Fruit fly (Drosophila melanogaster) whole organism, prepupa: Measurements from ENCODE around the gene CG34310.
A peak's percentile ranks its signal among the peaks of the same experiment; 100 is the strongest.

Source experiments
- Blimp-1 ChIP-seq: fragments of 200-800 bp; sonication (Bioruptor generic); optimal IDR thresholded peaks from 3 replicates; lab custom pipeline; 2017; ENCODE audit warnings: missing biosample characterization, missing genetic modification characterization, mild to moderate bottlenecking, moderate library complexity, missing genetic modification reagents
- CG10631 ChIP-seq: fragments of 200-800 bp; sonication (Bioruptor generic); optimal IDR thresholded peaks from 2 replicates; lab custom pipeline; 2016; ENCODE audit warnings: missing biosample characterization, missing genetic modification characterization
- CG15336 ChIP-seq: fragments of 200-800 bp; sonication (Bioruptor generic); IDR thresholded peaks from 2 replicates; pipeline ENCODE4 v1.3.6; 2022; ENCODE audit warnings: missing biosample characterization, missing genetic modification characterization
- CG1621 ChIP-seq: fragments of 200-800 bp; sonication (Bioruptor generic); optimal IDR thresholded peaks from 3 replicates; lab custom pipeline; 2018; ENCODE audit warnings: missing biosample characterization, mild to moderate bottlenecking, missing genetic modification characterization
- CG3032 ChIP-seq: fragments of 200-800 bp; optimal IDR thresholded peaks from 2 replicates; lab custom pipeline; 2019; ENCODE audit warnings: missing biosample characterization, mild to moderate bottlenecking, missing genetic modification characterization, moderate library complexity
- CG34406 ChIP-seq: fragments of 200-800 bp; sonication (Bioruptor generic); optimal IDR thresholded peaks from 3 replicates; lab custom pipeline; 2016; ENCODE audit warnings: missing biosample characterization, missing genetic modification characterization
- CG3919 ChIP-seq: fragments of 200-800 bp; sonication (Bioruptor generic); optimal IDR thresholded peaks from 3 replicates; lab custom pipeline; 2016; ENCODE audit warnings: missing biosample characterization, missing genetic modification characterization
- CG6163 ChIP-seq: fragments of 200-800 bp; sonication (Bioruptor generic); IDR thresholded peaks from 3 replicates; pipeline ENCODE4 v1.3.6; 2022; ENCODE audit warnings: missing biosample characterization, missing genetic modification characterization
- CG6808 ChIP-seq: fragments of 200-800 bp; sonication (Bioruptor generic); optimal IDR thresholded peaks from 3 replicates; lab custom pipeline; 2017; ENCODE audit warnings: missing biosample characterization, missing genetic modification characterization, mild to moderate bottlenecking, moderate library complexity, missing genetic modification reagents
- CG6854 ChIP-seq: fragments of 200-800 bp; sonication (Bioruptor generic); optimal IDR thresholded peaks from 2 replicates; lab custom pipeline; 2017; ENCODE audit warnings: missing biosample characterization, mild to moderate bottlenecking, missing genetic modification characterization
- CG7368 ChIP-seq: fragments of 200-800 bp; sonication (Bioruptor generic); optimal IDR thresholded peaks from 3 replicates; lab custom pipeline; 2016; ENCODE audit warnings: missing biosample characterization, missing genetic modification characterization
- CG8119 ChIP-seq: fragments of 200-800 bp; sonication (Bioruptor generic); IDR thresholded peaks from 3 replicates; pipeline ENCODE4 v1.3.6; 2022; ENCODE audit warnings: missing biosample characterization, missing genetic modification characterization
- CG8319 ChIP-seq: fragments of 200-800 bp; sonication (Bioruptor generic); optimal IDR thresholded peaks from 3 replicates; lab custom pipeline; 2016; ENCODE audit warnings: missing biosample characterization, missing genetic modification characterization
- CG9139 ChIP-seq: fragments of 200-800 bp; sonication (Bioruptor generic); optimal IDR thresholded peaks from 3 replicates; lab custom pipeline; 2017; ENCODE audit warnings: missing biosample characterization, mild to moderate bottlenecking, missing genetic modification characterization
- Eip75B ChIP-seq: fragments of 200-800 bp; sonication (Bioruptor generic); optimal IDR thresholded peaks from 3 replicates; lab custom pipeline; 2016; ENCODE audit warnings: missing biosample characterization, missing genetic modification characterization
- Eip78C ChIP-seq: fragments of 200-800 bp; sonication (Bioruptor generic); peaks from one replicate; lab custom pipeline; 2016; ENCODE audit warnings: missing biosample characterization, missing genetic modification characterization
- Ets21C ChIP-seq: fragments of 200-800 bp; sonication (Bioruptor generic); optimal IDR thresholded peaks from 3 replicates; lab custom pipeline; 2016; ENCODE audit warnings: missing biosample characterization, missing genetic modification characterization
- Ets96B ChIP-seq: fragments of 200-800 bp; optimal IDR thresholded peaks from 2 replicates; lab custom pipeline; 2019; ENCODE audit warnings: missing biosample characterization, mild to moderate bottlenecking, missing genetic modification characterization, moderate library complexity
- Hr38 ChIP-seq: sonication (Bioruptor generic); optimal IDR thresholded peaks from 2 replicates; lab custom pipeline; 2016; ENCODE audit warnings: missing biosample characterization, missing genetic modification characterization
- Hr39 ChIP-seq: fragments of 200-800 bp; sonication (Bioruptor generic); optimal IDR thresholded peaks from 2 replicates; lab custom pipeline; 2016; ENCODE audit warnings: missing biosample characterization, missing genetic modification characterization
- Lpt ChIP-seq: fragments of 200-800 bp; sonication (Bioruptor generic); optimal IDR thresholded peaks from 3 replicates; lab custom pipeline; 2016; ENCODE audit warnings: missing biosample characterization, missing genetic modification characterization
- Met ChIP-seq: fragments of 200-800 bp; sonication (Bioruptor generic); optimal IDR thresholded peaks from 3 replicates; lab custom pipeline; 2016; ENCODE audit warnings: missing biosample characterization, missing genetic modification characterization
- Sox15 ChIP-seq: fragments of 200-800 bp; sonication (Bioruptor generic); optimal IDR thresholded peaks from 3 replicates; lab custom pipeline; 2016; ENCODE audit warnings: missing biosample characterization, missing genetic modification characterization
- achi ChIP-seq: fragments of 200-800 bp; sonication (Bioruptor generic); optimal IDR thresholded peaks from 3 replicates; lab custom pipeline; 2016; ENCODE audit warnings: missing biosample characterization, missing genetic modification characterization
- acj6 ChIP-seq: fragments of 200-800 bp; sonication (Bioruptor generic); optimal IDR thresholded peaks from 3 replicates; lab custom pipeline; 2016; ENCODE audit warnings: missing biosample characterization, missing genetic modification characterization
- cyc ChIP-seq: fragments of 200-800 bp; sonication (Bioruptor generic); optimal IDR thresholded peaks from 3 replicates; lab custom pipeline; 2016; ENCODE audit warnings: missing biosample characterization, missing genetic modification characterization
- dac ChIP-seq: fragments of 200-800 bp; sonication (Bioruptor generic); optimal IDR thresholded peaks from 2 replicates; lab custom pipeline; 2017; ENCODE audit warnings: missing biosample characterization, mild to moderate bottlenecking, missing genetic modification characterization
- dsx ChIP-seq: fragments of 200-800 bp; optimal IDR thresholded peaks from 3 replicates; lab custom pipeline; 2019; ENCODE audit warnings: missing biosample characterization, mild to moderate bottlenecking, missing genetic modification characterization, moderate library complexity; ENCODE audit not compliant: poor library complexity, severe bottlenecking
- eg ChIP-seq: fragments of 200-800 bp; sonication (Bioruptor generic); IDR thresholded peaks from 3 replicates; pipeline ENCODE4 v1.3.6; 2022; ENCODE audit warnings: missing biosample characterization, missing genetic modification characterization
- esn ChIP-seq: fragments of 200-800 bp; sonication (Bioruptor generic); optimal IDR thresholded peaks from 2 replicates; lab custom pipeline; 2016; ENCODE audit warnings: missing biosample characterization, mild to moderate bottlenecking, missing genetic modification characterization, moderate library complexity
- fkh ChIP-seq: fragments of 200-800 bp; sonication (Bioruptor generic); optimal IDR thresholded peaks from 3 replicates; lab custom pipeline; 2017; ENCODE audit warnings: missing biosample characterization, mild to moderate bottlenecking, missing genetic modification characterization, moderate library complexity
- lz ChIP-seq: fragments of 200-800 bp; sonication (Bioruptor generic); optimal IDR thresholded peaks from 3 replicates; lab custom pipeline; 2016; ENCODE audit warnings: missing biosample characterization, missing genetic modification characterization
- net ChIP-seq: fragments of 200-800 bp; sonication (Bioruptor generic); optimal IDR thresholded peaks from 3 replicates; lab custom pipeline; 2016; ENCODE audit warnings: missing biosample characterization, missing genetic modification characterization
- pdm3 ChIP-seq: fragments of 200-800 bp; sonication (Bioruptor generic); optimal IDR thresholded peaks from 3 replicates; lab custom pipeline; 2016; ENCODE audit warnings: missing biosample characterization, missing genetic modification characterization
- salr ChIP-seq, 2 experiments: fragments of 200-800 bp; sonication (Bioruptor generic); optimal IDR thresholded peaks; 3 replicates each; lab custom pipeline; 2016 to 2018; ENCODE audit warnings: missing biosample characterization in 2 of 2, missing genetic modification characterization in 2 of 2, mild to moderate bottlenecking in 1 of 2
- ss ChIP-seq, 2 experiments: fragments of 200-800 bp; sonication (Bioruptor generic); optimal IDR thresholded peaks; 2 replicates in 1 of 2; 3 replicates in 1 of 2; lab custom pipeline; 2017 to 2018; ENCODE audit warnings: mild to moderate bottlenecking in 2 of 2, missing biosample characterization in 2 of 2, missing genetic modification characterization in 2 of 2, moderate library complexity in 1 of 2
- svp ChIP-seq: fragments of 200-800 bp; sonication (Bioruptor generic); peaks from one replicate; lab custom pipeline; 2016; ENCODE audit warnings: missing biosample characterization, missing genetic modification characterization

Gene CG34310

dm6 chr2L:6706368-6706919, 43.0 kb downstream of the CG34310 start:
- TF ChIP-seq CG6854 (GFP tag; lab: Kevin White, UChicago), result no peak
- no peak for TF ChIP-seq CG1621 (tag; lab: Kevin White, UChicago)
- no peak for TF ChIP-seq Hr38 (GFP tag; lab: Kevin White, UChicago)
- no peak for TF ChIP-seq CG8319 (GFP tag; lab: Kevin White, UChicago)
- no peak for TF ChIP-seq Eip75B (GFP tag; lab: Kevin White, UChicago)
- TF ChIP-seq pdm3 (GFP tag; lab: Kevin White, UChicago), result no peak
- no peak for TF ChIP-seq Met (GFP tag; lab: Kevin White, UChicago)
- no peak for TF ChIP-seq Sox15 (GFP tag; lab: Kevin White, UChicago)
- TF ChIP-seq CG7368 (GFP tag; lab: Kevin White, UChicago), result no peak
- no peak for TF ChIP-seq CG3032 (tag; lab: Kevin White, UChicago)
- TF ChIP-seq eg, result no peak
- no peak for TF ChIP-seq CG34406 (GFP tag; lab: Kevin White, UChicago)
- no peak for TF ChIP-seq CG3919 (GFP tag; lab: Kevin White, UChicago)
- no peak for TF ChIP-seq fkh (GFP tag; lab: Kevin White, UChicago)
- no peak for TF ChIP-seq Lpt (GFP tag; lab: Kevin White, UChicago)

dm6 chr2L:6708997-6709662, 45.7 kb downstream of the CG34310 start, which contains the start of gene Tsp:
Gene Tsp, minus strand, starts transcription at chr2L:6709086.
- peak; percentile 64 for TF ChIP-seq svp (GFP tag; lab: Kevin White, UChicago)
- TF ChIP-seq esn, result peak; percentile 21
- peak; percentile 28 for TF ChIP-seq acj6
- no peak for TF ChIP-seq lz (GFP tag; lab: Kevin White, UChicago)
- TF ChIP-seq achi (GFP tag; lab: Kevin White, UChicago), result peak; percentile 12
- peak; percentile 13; the same call in 1 of the 3 replicates for TF ChIP-seq CG8119 (GFP tag; lab: Robert Waterston, UW)
- TF ChIP-seq CG6808 (GFP tag; lab: Kevin White, UChicago), result peak; percentile 4
- peak; percentile 4 for TF ChIP-seq net (GFP tag; lab: Kevin White, UChicago)
- no peak for TF ChIP-seq CG7368 (GFP tag; lab: Kevin White, UChicago)
- TF ChIP-seq cyc (GFP tag; lab: Kevin White, UChicago), result no peak
- TF ChIP-seq CG1621 (tag; lab: Kevin White, UChicago), result peak; percentile 36
- peak; percentile 27 for TF ChIP-seq Met (GFP tag; lab: Kevin White, UChicago)
- TF ChIP-seq fkh (GFP tag; lab: Kevin White, UChicago), result peak; percentile 23
- peak; percentile 7 for TF ChIP-seq CG9139 (GFP tag; lab: Kevin White, UChicago)
- peak; percentile 19; the same call in 1 of the 2 replicates for TF ChIP-seq CG15336 (GFP tag; lab: Robert Waterston, UW)
- peak; percentile 71 for TF ChIP-seq Eip78C
- TF ChIP-seq ss (GFP tag; optimal IDR thresholded peaks at IDR 0.05; lab: Kevin White, UChicago), result peak; percentile 5 to 41
- peak; percentile 17 for TF ChIP-seq CG3919 (GFP tag; lab: Kevin White, UChicago)
- peak; percentile 56 for TF ChIP-seq CG6163 (GFP tag; lab: Robert Waterston, UW)
- no peak for TF ChIP-seq CG10631
- TF ChIP-seq dac (GFP tag; lab: Kevin White, UChicago), result no peak
- peak; percentile 7 for TF ChIP-seq CG34406 (GFP tag; lab: Kevin White, UChicago)
- no peak for TF ChIP-seq Eip75B (GFP tag; lab: Kevin White, UChicago)

dm6 chr2L:6716182-6716770, 52.8 kb downstream of the CG34310 start, which contains the start of gene AkhR:
Gene AkhR, minus strand, starts transcription at chr2L:6716186.
- no peak for TF ChIP-seq Ets21C (GFP tag; lab: Kevin White, UChicago)
- TF ChIP-seq svp (GFP tag; lab: Kevin White, UChicago), result peak; percentile 96

dm6 chr2L:6716921-6717320, 53.5 kb downstream of the CG34310 start:
- TF ChIP-seq Eip75B (GFP tag; lab: Kevin White, UChicago), result no peak
- no peak for TF ChIP-seq Hr39 (GFP tag; lab: Kevin White, UChicago)
- no peak for TF ChIP-seq svp (GFP tag; lab: Kevin White, UChicago)
- TF ChIP-seq salr (GFP tag; optimal IDR thresholded peaks at IDR 0.05; lab: Kevin White, UChicago), result no peak
- TF ChIP-seq CG8119 (GFP tag; lab: Robert Waterston, UW), result no peak
- no peak for TF ChIP-seq Ets96B
- no peak for TF ChIP-seq dsx (GFP tag; lab: Kevin White, UChicago)
- TF ChIP-seq Blimp-1 (GFP tag; lab: Kevin White, UChicago), result no peak
